Worm (Caenorhabditis elegans) whole organism, late embryonic: Measurements from ENCODE around the gene ZK180.8.

Source experiments
- F13H6.1 ChIP-seq: sonication (generic microtip); optimal IDR thresholded peaks from 2 replicates; lab custom pipeline; 2016; ENCODE audit warnings: missing genetic modification characterization, missing compliant biosample characterization
- T23F11.4 ChIP-seq: fragments of 200-800 bp; sonication (Bioruptor generic); optimal IDR thresholded peaks from 2 replicates; lab custom pipeline; 2018; ENCODE audit warnings: mild to moderate bottlenecking, missing genetic modification characterization, missing compliant biosample characterization
- ama-1 ChIP-seq: fragments of 150-350 bp; optimal IDR thresholded peaks from 2 replicates; lab custom pipeline; 2014
- ceh-31 ChIP-seq: sonication (generic microtip); optimal IDR thresholded peaks from 2 replicates; lab custom pipeline; 2016; ENCODE audit warnings: missing genetic modification characterization, missing compliant biosample characterization
- dve-1 ChIP-seq: sonication (generic microtip); optimal IDR thresholded peaks from 2 replicates; lab custom pipeline; 2017; ENCODE audit warnings: antibody characterized with exemption, mild to moderate bottlenecking, missing genetic modification characterization, missing compliant biosample characterization
- ets-4 ChIP-seq: sonication (generic microtip); optimal IDR thresholded peaks from 2 replicates; lab custom pipeline; 2016; ENCODE audit warnings: missing genetic modification characterization, missing compliant biosample characterization
- gmeb-2 ChIP-seq: sonication (generic microtip); optimal IDR thresholded peaks from 2 replicates; lab custom pipeline; 2016; ENCODE audit warnings: missing genetic modification characterization, inconsistent platforms, missing compliant biosample characterization
- hlh-15 ChIP-seq: sonication (generic microtip); optimal IDR thresholded peaks from 2 replicates; lab custom pipeline; 2016; ENCODE audit warnings: missing genetic modification characterization, missing compliant biosample characterization
- nhr-11 ChIP-seq: fragments of 150-350 bp; optimal IDR thresholded peaks from 2 replicates; lab custom pipeline; 2014; ENCODE audit warnings: missing biosample characterization, missing genetic modification characterization
- pag-3 ChIP-seq: sonication (generic microtip); optimal IDR thresholded peaks from 2 replicates; lab custom pipeline; 2016; ENCODE audit warnings: missing compliant biosample characterization, missing genetic modification characterization, borderline replicate concordance
- pat-9 ChIP-seq: fragments of 200-800 bp; sonication (Bioruptor generic); optimal IDR thresholded peaks from 2 replicates; lab custom pipeline; 2018; ENCODE audit warnings: mild to moderate bottlenecking, missing genetic modification characterization, moderate library complexity, missing compliant biosample characterization
- pha-4 ChIP-seq: fragments of 150-350 bp; optimal IDR thresholded peaks from 2 replicates; lab custom pipeline; 2018; ENCODE audit warnings: missing biosample characterization, missing genetic modification reagents, missing genetic modification characterization
- ref-2 ChIP-seq: sonication (generic microtip); optimal IDR thresholded peaks from 2 replicates; lab custom pipeline; 2016; ENCODE audit warnings: missing genetic modification characterization, missing compliant biosample characterization

DNA sequence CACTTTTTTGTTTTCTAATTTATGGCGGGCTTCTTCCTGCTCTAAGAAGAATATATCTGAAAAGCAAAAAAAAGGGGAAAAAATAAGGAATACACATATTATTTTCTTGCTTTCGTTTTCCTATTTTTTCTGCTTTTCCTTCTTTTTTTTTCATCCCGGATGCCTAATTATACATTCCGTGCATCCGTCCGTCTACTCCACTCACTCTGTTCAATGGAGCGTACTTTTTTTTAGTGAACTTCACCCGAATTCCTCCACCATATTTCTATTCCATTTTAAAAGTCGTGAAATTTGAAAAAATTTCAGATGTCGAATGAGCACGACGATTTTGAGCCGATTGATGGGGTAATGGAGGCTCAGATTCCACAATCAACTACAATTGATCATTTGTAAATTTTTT is 24.7 kb upstream of the ZK180.8 start, which contains the start of gene ZK185.2:
- TF ChIP-seq ref-2 = no peak
- TF ChIP-seq ets-4 (tag; lab: Kevin White, UChicago) = no peak
- no peak for TF ChIP-seq dve-1 (tag; lab: Kevin White, UChicago)
- no peak for TF ChIP-seq nhr-11 (tag; lab: Kevin White, UChicago)
- no peak for TF ChIP-seq gmeb-2 (tag; lab: Kevin White, UChicago)
- TF ChIP-seq T23F11.4 (GFP tag; lab: Kevin White, UChicago) = no peak
- TF ChIP-seq F13H6.1 (tag; lab: Kevin White, UChicago) = no peak
- TF ChIP-seq ama-1 (lab: Kevin White, UChicago) = no peak
- no peak for TF ChIP-seq hlh-15 (tag; lab: Kevin White, UChicago)
- TF ChIP-seq pat-9 = no peak
- TF ChIP-seq pha-4 (tag; lab: Kevin White, UChicago) = no peak
- TF ChIP-seq pag-3 = no peak
- no peak for TF ChIP-seq ceh-31 (tag; lab: Kevin White, UChicago)
